Fruit fly (Drosophila melanogaster) whole organism: ENCODE data around the gene CG7330.

Source experiments
- CG8478 ChIP-seq: fragments of >200 bp; optimal IDR thresholded peaks from 2 replicates; lab custom pipeline; 2018; ENCODE audit warnings: inconsistent platforms
- pan ChIP-seq: fragments of >200 bp; optimal IDR thresholded peaks from 2 replicates; lab custom pipeline; 2017
- usp ChIP-seq: fragments of >200 bp; optimal IDR thresholded peaks from 2 replicates; lab custom pipeline; 2017; ENCODE audit warnings: missing biosample characterization, missing genetic modification characterization, mixed read lengths

- TF ChIP-seq CG8478 (no peak), usp (GFP tag; lab: Kevin White, UChicago) (no peak), pan (no peak)
Measured at dm6 chr3L:18186313-18186625, 37.5 kb downstream of the CG7330 start.
